Worm (Caenorhabditis elegans) whole organism, L4 larva: ENCODE measurements around the gene syd-2.

ENCODE experiments used
- F26F4.8 ChIP-seq: fragments of 200-800 bp; sonication (Bioruptor generic); conservative IDR thresholded peaks from 2 replicates; pipeline ENCODE4 v1.3.6; 2022; ENCODE audit warnings: missing genetic modification characterization, missing compliant biosample characterization
- F37D6.2 ChIP-seq: sonication (generic microtip); optimal IDR thresholded peaks from 2 replicates; lab custom pipeline; 2016; ENCODE audit warnings: mild to moderate bottlenecking, missing genetic modification characterization, missing compliant biosample characterization
- Y105C5A.15 ChIP-seq: fragments of 200-800 bp; sonication (Bioruptor generic); IDR thresholded peaks from 2 replicates; pipeline ENCODE4 v1.3.6; 2022; ENCODE audit warnings: missing genetic modification characterization, missing compliant biosample characterization
- ama-1 ChIP-seq: fragments of 150-350 bp; optimal IDR thresholded peaks from 2 replicates; lab custom pipeline; 2014; ENCODE audit warnings: inconsistent platforms, mixed read lengths
- attf-4 ChIP-seq: sonication (generic microtip); optimal IDR thresholded peaks from 3 replicates; lab custom pipeline; 2017; ENCODE audit warnings: missing biosample characterization, missing genetic modification characterization
- ceh-20 ChIP-seq: fragments of 200-800 bp; sonication (Bioruptor generic); IDR thresholded peaks from 2 replicates; pipeline ENCODE4 v1.3.6; 2022; ENCODE audit warnings: missing genetic modification reagents, missing genetic modification characterization, missing compliant biosample characterization
- ceh-62 ChIP-seq: sonication (generic microtip); optimal IDR thresholded peaks from 2 replicates; lab custom pipeline; 2017; ENCODE audit warnings: missing biosample characterization, missing genetic modification characterization
- daf-19 ChIP-seq: fragments of 200-800 bp; sonication (Bioruptor generic); conservative IDR thresholded peaks from 2 replicates; pipeline ENCODE4 v1.3.6; 2022; ENCODE audit warnings: missing genetic modification characterization, missing compliant biosample characterization
- dmd-9 ChIP-seq: fragments of 200-800 bp; sonication (Bioruptor generic); IDR thresholded peaks from 2 replicates; pipeline ENCODE4 v1.3.6; 2022; ENCODE audit warnings: missing genetic modification reagents, missing genetic modification characterization, missing compliant biosample characterization
- egl-27 ChIP-seq: sonication (generic microtip); optimal IDR thresholded peaks from 3 replicates; lab custom pipeline; 2017; ENCODE audit warnings: missing biosample characterization, missing genetic modification reagents, missing genetic modification characterization
- fkh-10 ChIP-seq: fragments of 150-350 bp; optimal IDR thresholded peaks from 2 replicates; lab custom pipeline; 2014; ENCODE audit warnings: missing biosample characterization, missing genetic modification reagents, missing genetic modification characterization
- gei-8 ChIP-seq: fragments of 200-800 bp; sonication (Bioruptor generic); optimal IDR thresholded peaks from 2 replicates; lab custom pipeline; 2018; ENCODE audit warnings: mild to moderate bottlenecking, missing genetic modification characterization, missing compliant biosample characterization
- hif-1 ChIP-seq, 2 experiments: sonication (generic microtip); optimal IDR thresholded peaks; 2 replicates each; lab custom pipeline; 2016 to 2017; ENCODE audit warnings: missing compliant biosample characterization in 2 of 2, missing genetic modification characterization in 2 of 2, missing genetic modification reagents in 2 of 2, missing genotype in 2 of 2, mild to moderate bottlenecking in 1 of 2
- hmg-1.1 ChIP-seq: fragments of 200-800 bp; sonication (Bioruptor generic); IDR thresholded peaks from 2 replicates; pipeline ENCODE4 v1.3.6; 2022; ENCODE audit warnings: missing genetic modification reagents, missing genetic modification characterization, missing compliant biosample characterization
- jun-1 ChIP-seq: fragments of 150-350 bp; optimal IDR thresholded peaks from 2 replicates; lab custom pipeline; 2014; ENCODE audit warnings: missing biosample characterization, missing genetic modification reagents, missing genetic modification characterization
- lin-15B ChIP-seq: fragments of 150-350 bp; sonication (generic microtip); optimal IDR thresholded peaks from 3 replicates; lab custom pipeline; 2014; ENCODE audit warnings: missing biosample characterization, missing genetic modification characterization
- lin-29 ChIP-seq: fragments of 200-800 bp; sonication (Bioruptor generic); IDR thresholded peaks from 2 replicates; pipeline ENCODE4 v1.3.6; 2022; ENCODE audit warnings: missing genetic modification reagents, missing genetic modification characterization, missing compliant biosample characterization
- lir-3 ChIP-seq: sonication (generic microtip); optimal IDR thresholded peaks from 2 replicates; lab custom pipeline; 2016; ENCODE audit warnings: mild to moderate bottlenecking, missing genetic modification characterization, missing compliant biosample characterization
- lsy-2 ChIP-seq, 2 experiments: fragments of 150-350 bp in 1 of 2; sonication (generic microtip) in 1 of 2; optimal IDR thresholded peaks; 2 replicates each; lab custom pipeline; 2014 to 2017; ENCODE audit warnings: missing biosample characterization in 2 of 2, missing genetic modification characterization in 2 of 2
- mdl-1 ChIP-seq, 2 experiments: fragments of 150-350 bp in 1 of 2; sonication (generic microtip) in 1 of 2; optimal IDR thresholded peaks; 2 replicates each; lab custom pipeline; 2014 to 2017; ENCODE audit warnings: missing biosample characterization in 2 of 2, missing genetic modification characterization in 2 of 2
- mdt-29 ChIP-seq: fragments of 200-800 bp; sonication (Bioruptor generic); IDR thresholded peaks from 2 replicates; pipeline ENCODE4 v1.3.6; 2022; ENCODE audit warnings: missing genetic modification reagents, missing genetic modification characterization, missing compliant biosample characterization
- mep-1 ChIP-seq: fragments of 150-350 bp; sonication (generic microtip); optimal IDR thresholded peaks from 3 replicates; lab custom pipeline; 2014; ENCODE audit warnings: missing biosample characterization, missing genetic modification characterization
- nhr-111 ChIP-seq: fragments of 200-800 bp; sonication (Bioruptor generic); optimal IDR thresholded peaks from 2 replicates; lab custom pipeline; 2018; ENCODE audit warnings: mild to moderate bottlenecking, missing genetic modification characterization, missing compliant biosample characterization
- nhr-41 ChIP-seq: fragments of 200-800 bp; sonication (Bioruptor generic); IDR thresholded peaks from 2 replicates; pipeline ENCODE4 v1.3.6; 2022; ENCODE audit warnings: missing genetic modification reagents, missing genetic modification characterization, missing compliant biosample characterization
- nhr-42 ChIP-seq: fragments of 200-800 bp; sonication (Bioruptor generic); IDR thresholded peaks from 2 replicates; pipeline ENCODE4 v1.3.6; 2022; ENCODE audit warnings: missing genetic modification characterization, missing compliant biosample characterization
- skn-1 ChIP-seq: fragments of 150-350 bp; optimal IDR thresholded peaks from 2 replicates; lab custom pipeline; 2014; ENCODE audit warnings: missing biosample characterization, missing genetic modification characterization
- snpc-4 ChIP-seq: fragments of 150-350 bp; optimal IDR thresholded peaks from 2 replicates; lab custom pipeline; 2014; ENCODE audit warnings: missing biosample characterization, missing genetic modification characterization
- spr-3 ChIP-seq: fragments of 200-800 bp; sonication (Bioruptor generic); optimal IDR thresholded peaks from 2 replicates; lab custom pipeline; 2018; ENCODE audit warnings: mild to moderate bottlenecking, missing genetic modification characterization, missing compliant biosample characterization
- unc-62 ChIP-seq, 3 experiments: fragments of 150-350 bp in 1 of 3; sonication (generic microtip); optimal IDR thresholded peaks in 2 of 3; peaks in 1 of 3; 1 replicate in 1 of 3; 2 replicates in 2 of 3; lab custom pipeline; 2014 to 2017; ENCODE audit warnings: missing biosample characterization in 3 of 3, missing genetic modification characterization in 3 of 3, missing genetic modification reagents in 3 of 3, missing genotype in 1 of 3
- zfp-3 ChIP-seq: fragments of 200-800 bp; sonication (Bioruptor generic); conservative IDR thresholded peaks from 2 replicates; pipeline ENCODE4 v1.3.6; 2022; ENCODE audit warnings: missing genetic modification reagents, missing genetic modification characterization, missing compliant biosample characterization
- zip-11 ChIP-seq: fragments of 200-800 bp; sonication (Bioruptor generic); IDR thresholded peaks from 2 replicates; pipeline ENCODE4 v1.3.6; 2022; ENCODE audit warnings: missing genetic modification characterization, missing compliant biosample characterization

The syd-2 gene

ce11 chrX:10514834-10515233 lies 40.2 kb downstream of the syd-2 start (continued):
- TF ChIP-seq egl-27 (tag; lab: Kevin White, UChicago) (no peak), ama-1 (no peak), F37D6.2 (no peak), nhr-41 (GFP tag; lab: Robert Waterston, UW) (no peak)

DNA sequence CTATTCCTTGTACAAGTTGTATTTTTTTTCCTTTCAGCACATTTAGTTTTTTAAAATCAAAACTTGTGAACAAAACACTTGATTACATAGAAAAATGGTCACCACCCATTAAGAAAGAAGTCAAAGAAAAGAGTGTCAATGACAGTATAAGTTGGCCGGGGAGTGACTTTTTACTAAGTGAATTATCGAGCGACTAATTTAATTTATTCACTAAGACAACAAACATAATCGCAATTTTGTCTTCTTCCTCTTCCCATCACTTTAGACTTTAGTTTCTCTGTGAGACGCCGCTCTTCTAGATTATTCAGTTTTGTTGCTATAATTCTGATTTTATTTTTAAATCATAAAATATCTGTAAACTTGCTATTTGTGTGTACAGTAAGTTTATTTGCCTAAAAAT lies 41.0 kb downstream of the syd-2 start:
- TF ChIP-seq F26F4.8 (GFP tag; lab: Robert Waterston, UW) (no peak), mdl-1 (tag; optimal IDR thresholded peaks at IDR 0.05; lab: Kevin White, UChicago) (no peak), dmd-9 (GFP tag; lab: Robert Waterston, UW) (no peak), lin-29 (no peak), lsy-2 (tag; optimal IDR thresholded peaks at IDR 0.05; lab: Kevin White, UChicago) (no peak), daf-19 (GFP tag; lab: Robert Waterston, UW) (no peak), egl-27 (tag; lab: Kevin White, UChicago) (no peak), lir-3 (no peak), unc-62 (GFP tag; optimal IDR thresholded peaks at IDR 0.05 in 1 of 2; lab: Kevin White, UChicago) (no peak), unc-62 (tag; optimal IDR thresholded peaks at IDR 0.05; lab: Kevin White, UChicago) (no peak)

DNA sequence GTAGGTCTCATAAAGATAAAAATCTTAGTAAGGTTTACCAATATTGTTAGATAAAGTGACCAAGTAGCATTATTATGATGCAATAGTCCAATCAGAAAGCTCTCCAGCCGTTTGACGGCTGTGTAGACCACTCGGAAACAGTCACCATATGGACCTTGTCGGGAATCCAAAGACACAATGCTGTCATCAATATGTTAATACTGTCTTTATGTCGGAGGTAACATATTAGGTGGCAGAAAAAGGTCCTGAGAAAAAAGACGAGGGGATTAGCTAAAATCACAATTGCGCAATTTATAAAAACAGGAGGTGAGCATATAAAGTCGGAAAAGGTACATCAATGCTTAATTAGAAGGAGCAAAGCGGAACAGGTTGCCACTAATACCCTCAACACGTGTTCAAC lies 47.1 kb downstream of the syd-2 start:
- TF ChIP-seq nhr-42 (no peak), unc-62 (GFP tag; optimal IDR thresholded peaks at IDR 0.05 in 1 of 2; lab: Kevin White, UChicago) (peak in 1 of 2 experiments; percentile 70), unc-62 (tag; optimal IDR thresholded peaks at IDR 0.05; lab: Kevin White, UChicago) (no peak)

- TF ChIP-seq mdl-1 (tag; optimal IDR thresholded peaks at IDR 0.05; lab: Kevin White, UChicago), result no peak
- no peak for TF ChIP-seq hif-1 (tag; optimal IDR thresholded peaks at IDR 0.05; lab: Kevin White, UChicago)
- no peak for TF ChIP-seq nhr-111
- no peak for TF ChIP-seq fkh-10 (GFP tag; lab: Kevin White, UChicago)
- no peak for TF ChIP-seq attf-4
- TF ChIP-seq zfp-3 (GFP tag; lab: Robert Waterston, UW), result no peak
- no peak for TF ChIP-seq mep-1 (tag; lab: Kevin White, UChicago)
- TF ChIP-seq zip-11 (GFP tag; lab: Robert Waterston, UW), result no peak
- TF ChIP-seq hmg-1.1 (GFP tag; lab: Robert Waterston, UW), result no peak
- TF ChIP-seq unc-62 (GFP tag; optimal IDR thresholded peaks at IDR 0.05 in 1 of 2; lab: Kevin White, UChicago), result no peak
- TF ChIP-seq unc-62 (tag; optimal IDR thresholded peaks at IDR 0.05; lab: Kevin White, UChicago), result no peak
- no peak for TF ChIP-seq ceh-62 (tag; lab: Kevin White, UChicago)
These were observed 49.8 kb downstream of the syd-2 start for ce11 chrX:10505193-10505592.

DNA sequence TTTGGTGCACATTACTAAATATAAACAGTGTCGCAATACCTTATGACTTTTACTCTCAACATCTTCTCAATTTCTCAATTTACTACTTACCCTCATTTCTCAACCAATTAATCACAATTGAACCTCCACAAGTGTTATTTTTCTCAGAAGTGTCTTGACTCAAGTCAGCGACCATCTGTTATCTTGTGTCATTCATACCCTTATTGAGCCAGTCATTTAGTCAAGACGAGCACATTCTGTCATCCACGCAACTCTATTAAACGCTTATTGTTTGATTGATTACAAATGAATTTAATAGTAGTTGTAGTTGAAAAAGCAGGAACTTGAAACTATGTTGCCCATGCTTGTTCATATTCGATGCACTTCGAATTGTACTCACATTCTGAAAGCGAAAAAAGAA lies 51.6 kb downstream of the syd-2 start:
- no peak for TF ChIP-seq egl-27 (tag; lab: Kevin White, UChicago)
- no peak for TF ChIP-seq Y105C5A.15 (GFP tag; lab: Robert Waterston, UW)
- TF ChIP-seq snpc-4 (tag; lab: Kevin White, UChicago), result no peak
- TF ChIP-seq gei-8, result no peak
- no peak for TF ChIP-seq mdt-29 (GFP tag; lab: Robert Waterston, UW)
- no peak for TF ChIP-seq mdl-1 (tag; optimal IDR thresholded peaks at IDR 0.05; lab: Kevin White, UChicago)

DNA sequence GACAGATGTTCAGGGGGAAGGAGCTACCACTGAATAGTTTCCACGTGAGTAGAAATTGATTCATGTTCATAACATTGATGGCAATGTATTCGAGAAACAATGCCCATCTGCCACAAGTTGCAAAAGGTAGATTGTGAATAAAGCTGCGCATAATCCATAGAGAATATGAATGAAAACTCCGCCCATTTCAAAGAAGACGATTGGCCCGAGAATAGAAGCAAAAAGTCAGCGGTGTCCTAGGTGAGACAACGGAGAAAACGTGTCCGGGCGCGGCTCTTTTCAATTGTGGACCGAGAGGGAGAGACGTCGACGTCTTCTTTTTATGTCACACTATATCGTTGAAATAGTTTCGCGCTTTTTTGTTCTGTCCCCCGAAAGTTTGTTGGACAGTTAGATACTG lies 55.4 kb downstream of the syd-2 start, which contains the start of gene vab-3:
Gene vab-3, plus strand, starts transcription at position 301 of the 400 bp plus-strand sequence.
- TF ChIP-seq spr-3 (GFP tag; lab: Kevin White, UChicago) (no peak), jun-1 (no peak), lin-15B (tag; lab: Kevin White, UChicago) (no peak), skn-1 (tag; lab: Kevin White, UChicago) (no peak), ceh-20 (GFP tag; lab: Robert Waterston, UW) (no peak)
